Fruit fly (Drosophila melanogaster): Measurements from ENCODE around the gene tal-2A.

tal-2A gene

DNA sequence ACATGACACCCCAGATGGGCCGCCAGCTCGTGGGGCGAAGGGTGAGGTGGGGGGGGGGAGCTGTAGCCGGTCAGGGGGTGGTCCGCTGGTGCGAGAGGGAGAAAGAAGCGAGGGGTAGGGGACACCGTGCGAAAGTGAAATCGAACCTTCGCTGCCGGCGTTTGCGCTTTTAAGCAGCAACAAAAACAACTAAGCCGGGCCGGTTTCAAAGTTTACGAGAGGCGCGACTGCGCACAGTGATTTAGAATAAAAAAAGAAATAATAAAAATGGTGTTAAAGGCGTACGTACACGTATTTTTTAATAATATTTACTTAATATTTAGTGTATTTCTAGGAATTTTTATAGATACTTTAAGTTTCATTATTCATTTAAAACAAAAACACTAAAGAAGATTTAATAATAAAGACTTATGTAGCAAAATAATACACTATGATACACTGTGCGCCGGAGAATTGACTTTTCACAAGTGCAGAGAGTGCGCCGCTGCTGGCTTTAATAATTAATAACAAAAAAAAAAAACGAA, 18.7 kb downstream of the tal-2A start (continued):
- TF ChIP-seq zen (tag; optimal IDR thresholded peaks at IDR 0.05) (no peak), pho (GFP tag; optimal IDR thresholded peaks at IDR 0.05) (no peak), jumu (GFP tag; optimal IDR thresholded peaks at IDR 0.05) (no peak), shn (GFP tag; optimal IDR thresholded peaks at IDR 0.05) (no peak), hkb (optimal IDR thresholded peaks at IDR 0.05) (no peak), hkb (GFP tag; IDR thresholded peaks at IDR 0.05) (peak; percentile 69; the same call in 1 of the 2 replicates), sc (optimal IDR thresholded peaks at IDR 0.05) (no peak), sc (GFP tag; optimal IDR thresholded peaks at IDR 0.05) (peak; percentile 36), CG9437 (GFP tag; optimal IDR thresholded peaks at IDR 0.05) (peak; percentile 22), D19A (tag; optimal IDR thresholded peaks at IDR 0.05) (peak; percentile 8), CG8359 (GFP tag; optimal IDR thresholded peaks at IDR 0.05; ENCODE audit: borderline replicate concordance) (no peak), CG2199 (GFP tag; IDR thresholded peaks at IDR 0.05) (no peak), br (optimal IDR thresholded peaks at IDR 0.05) (no peak), Optix (GFP tag; IDR thresholded peaks at IDR 0.05) (peak; percentile 63; the same call in 1 of the 3 replicates), CG18764 (GFP tag; optimal IDR thresholded peaks at IDR 0.05) (no peak), CG11696 (GFP tag; IDR thresholded peaks at IDR 0.05) (0 out of 2 replicates have a peak, but pooled peaks have one; percentile 37), seq (GFP tag; IDR thresholded peaks at IDR 0.05) (peak; percentile 41; the same call in 1 of the 2 replicates), zfh2 (GFP tag; optimal IDR thresholded peaks at IDR 0.05) (no peak), CG3726 (GFP tag; IDR thresholded peaks at IDR 0.05) (no peak), gt (GFP tag; IDR thresholded peaks at IDR 0.05) (no peak), ssp (GFP tag; IDR thresholded peaks at IDR 0.05) (no peak), Xbp1 (GFP tag; optimal IDR thresholded peaks at IDR 0.05) (peak; percentile 32), salm (tag; optimal IDR thresholded peaks at IDR 0.05) (peak; percentile 26), slbo (GFP tag; IDR thresholded peaks at IDR 0.05) (peak; percentile 66), sisA (GFP tag; IDR thresholded peaks at IDR 0.05) (0 out of 2 replicates have a peak, but pooled peaks have one; percentile 10), wor (GFP tag; IDR thresholded peaks at IDR 0.05) (peak; percentile 67), sima (GFP tag; optimal IDR thresholded peaks at IDR 0.05) (no peak), ems (GFP tag; optimal IDR thresholded peaks at IDR 0.05) (peak; percentile 6), lov (optimal IDR thresholded peaks at IDR 0.05) (no peak), lov (GFP tag; IDR thresholded peaks at IDR 0.05) (no peak), abd-A (tag; optimal IDR thresholded peaks at IDR 0.05) (no peak), Trl (optimal IDR thresholded peaks at IDR 0.05) (no peak), Trl (GFP tag; optimal IDR thresholded peaks at IDR 0.05) (no peak), CG33557 (GFP tag; optimal IDR thresholded peaks at IDR 0.05) (no peak), MBD-R2 (GFP tag; IDR thresholded peaks at IDR 0.05) (no peak), CG18619 (GFP tag; optimal IDR thresholded peaks at IDR 0.05) (peak; percentile 23), E2f2 (GFP tag; IDR thresholded peaks at IDR 0.05) (peak; percentile 61; the same call in 1 of the 2 replicates), toy (GFP tag; IDR thresholded peaks at IDR 0.05) (no peak), CG7357 (GFP tag; IDR thresholded peaks at IDR 0.05) (peak; percentile 56; the same call in 2 of the 3 replicates), klu (GFP tag; IDR thresholded peaks at IDR 0.05) (no peak), tap (tag; optimal IDR thresholded peaks at IDR 0.05) (no peak), amos (GFP tag; IDR thresholded peaks at IDR 0.05; ENCODE audit: partially characterized antibody) (no peak), nmo (GFP tag; optimal IDR thresholded peaks at IDR 0.05) (peak; percentile 67), usp (GFP tag; optimal IDR thresholded peaks at IDR 0.05) (no peak), sna (GFP tag; IDR thresholded peaks at IDR 0.05; ENCODE audit: partially characterized antibody) (no peak), row (GFP tag; IDR thresholded peaks at IDR 0.05) (peak; percentile 77), ara (GFP tag; IDR thresholded peaks at IDR 0.05) (no peak), p53 (GFP tag; optimal IDR thresholded peaks at IDR 0.05) (no peak), CG4617 (GFP tag; optimal IDR thresholded peaks at IDR 0.05; ENCODE audit: borderline replicate concordance) (no peak), lmd (GFP tag; IDR thresholded peaks at IDR 0.05) (peak; percentile 65), fd3F (GFP tag; optimal IDR thresholded peaks at IDR 0.05) (peak; percentile 9), CG16813 (GFP tag; IDR thresholded peaks at IDR 0.05; ENCODE audit: partially characterized antibody) (no peak), CG6683 (GFP tag; optimal IDR thresholded peaks at IDR 0.05) (no peak)

Measured in whole organism, embryonic.